Worm (Caenorhabditis elegans): ENCODE measurements around the gene tbx-33.

DNA sequence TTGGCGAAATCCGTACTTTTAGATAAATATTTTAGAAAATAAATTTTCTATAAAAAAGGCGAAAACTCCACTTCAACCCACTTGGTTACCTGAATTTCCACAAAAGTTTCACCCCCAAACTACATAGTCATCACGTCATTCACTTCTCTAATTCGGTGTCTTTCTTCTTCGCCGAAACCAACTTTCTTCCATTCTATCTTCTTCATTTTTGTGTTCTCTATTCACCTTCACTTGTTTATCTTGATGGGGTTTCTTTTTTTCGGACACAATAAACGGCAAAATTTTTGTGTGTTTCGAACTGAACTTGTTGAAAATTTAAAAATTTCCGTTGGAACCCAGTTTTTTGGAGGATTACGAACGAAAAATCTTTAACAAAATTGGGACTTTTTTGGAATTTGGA, 30.2 kb upstream of the tbx-33 start:
- TF ChIP-seq ref-1 (GFP tag; conservative IDR thresholded peaks at IDR 0.05) = no peak
- TF ChIP-seq klf-2 (GFP tag; conservative IDR thresholded peaks at IDR 0.05) = no peak
- TF ChIP-seq med-1 (GFP tag; optimal IDR thresholded peaks at IDR 0.05; ENCODE audit: insufficient read depth) = no peak
- TF ChIP-seq cog-1 (tag; optimal IDR thresholded peaks at IDR 0.05) = no peak
- TF ChIP-seq ztf-23 (GFP tag; IDR thresholded peaks at IDR 0.05) = no peak
- TF ChIP-seq flt-1 (GFP tag; IDR thresholded peaks at IDR 0.05) = no peak
- TF ChIP-seq ztf-29 (GFP tag; IDR thresholded peaks at IDR 0.05) = no peak
- TF ChIP-seq T22C8.4 (GFP tag; IDR thresholded peaks at IDR 0.05) = no peak

Data from whole organism, midembryonic.